Worm (Caenorhabditis elegans) whole organism, early embryonic: ENCODE results near the gene C34D4.4.
A peak's percentile ranks its signal among the peaks of the same experiment; 100 is the strongest.

Source experiments
- B0310.2 ChIP-seq: sonication (generic microtip); optimal IDR thresholded peaks from 2 replicates; lab custom pipeline; 2016; ENCODE audit warnings: mild to moderate bottlenecking, missing genetic modification characterization, missing compliant biosample characterization
- F13C5.2 ChIP-seq: sonication (generic microtip); optimal IDR thresholded peaks from 2 replicates; lab custom pipeline; 2017; ENCODE audit warnings: mild to moderate bottlenecking, missing genetic modification characterization, inconsistent platforms, missing compliant biosample characterization
- aly-1 ChIP-seq: sonication (generic microtip); optimal IDR thresholded peaks from 2 replicates; lab custom pipeline; 2016; ENCODE audit warnings: missing genetic modification characterization, missing compliant biosample characterization
- ama-1 ChIP-seq: fragments of 150-350 bp; optimal IDR thresholded peaks from 2 replicates; lab custom pipeline; 2014
- ceh-13 ChIP-seq: fragments of 200-800 bp; sonication (Bioruptor generic); optimal IDR thresholded peaks from 2 replicates; lab custom pipeline; 2018; ENCODE audit warnings: mild to moderate bottlenecking, missing genetic modification characterization, missing compliant biosample characterization
- ceh-36 ChIP-seq: sonication (generic microtip); optimal IDR thresholded peaks from 2 replicates; lab custom pipeline; 2016; ENCODE audit warnings: missing genetic modification characterization, inconsistent platforms, missing compliant biosample characterization
- ets-7 ChIP-seq: sonication (generic microtip); optimal IDR thresholded peaks from 2 replicates; lab custom pipeline; 2016; ENCODE audit warnings: missing genotype, missing genetic modification characterization, missing compliant biosample characterization
- flt-1 ChIP-seq: fragments of 200-800 bp; sonication (Bioruptor generic); IDR thresholded peaks from 2 replicates; pipeline ENCODE4 v1.3.6; 2022; ENCODE audit warnings: missing genetic modification characterization, missing compliant biosample characterization
- hmbx-1 ChIP-seq: sonication (generic microtip); optimal IDR thresholded peaks from 2 replicates; lab custom pipeline; 2016; ENCODE audit warnings: mild to moderate bottlenecking, missing genetic modification characterization, missing compliant biosample characterization
- hmg-4 ChIP-seq: fragments of 200-800 bp; sonication (Bioruptor generic); optimal IDR thresholded peaks from 2 replicates; lab custom pipeline; 2018; ENCODE audit warnings: mild to moderate bottlenecking, missing genetic modification characterization, missing compliant biosample characterization
- hnd-1 ChIP-seq: sonication (generic microtip); optimal IDR thresholded peaks from 2 replicates; lab custom pipeline; 2016; ENCODE audit warnings: missing genetic modification characterization, missing compliant biosample characterization
- pes-1 ChIP-seq: fragments of 200-800 bp; sonication (Bioruptor generic); IDR thresholded peaks from 2 replicates; pipeline ENCODE4 v1.3.6; 2022; ENCODE audit warnings: missing genetic modification reagents, missing genetic modification characterization, missing compliant biosample characterization
- scrt-1 ChIP-seq: fragments of 200-800 bp; sonication (Bioruptor generic); IDR thresholded peaks from 2 replicates; pipeline ENCODE4 v1.3.6; 2022; ENCODE audit warnings: missing genetic modification characterization, missing compliant biosample characterization
- sea-1 ChIP-seq: fragments of 200-800 bp; sonication (Bioruptor generic); conservative IDR thresholded peaks from 2 replicates; pipeline ENCODE4 v1.3.6; 2022; ENCODE audit warnings: missing genetic modification characterization, missing compliant biosample characterization
- tbx-11 ChIP-seq: fragments of 200-800 bp; sonication (Bioruptor generic); IDR thresholded peaks from 2 replicates; pipeline ENCODE4 v1.3.6; 2022; ENCODE audit warnings: missing genetic modification characterization, missing compliant biosample characterization
- tbx-37 ChIP-seq: fragments of 200-800 bp; sonication (Bioruptor generic); conservative IDR thresholded peaks from 2 replicates; pipeline ENCODE4 v1.3.6; 2022; ENCODE audit warnings: missing genetic modification reagents, missing genetic modification characterization, missing compliant biosample characterization
- tra-4 ChIP-seq: sonication (generic microtip); optimal IDR thresholded peaks from 2 replicates; lab custom pipeline; 2017; ENCODE audit warnings: missing genetic modification characterization, missing compliant biosample characterization

The C34D4.4 gene

DNA sequence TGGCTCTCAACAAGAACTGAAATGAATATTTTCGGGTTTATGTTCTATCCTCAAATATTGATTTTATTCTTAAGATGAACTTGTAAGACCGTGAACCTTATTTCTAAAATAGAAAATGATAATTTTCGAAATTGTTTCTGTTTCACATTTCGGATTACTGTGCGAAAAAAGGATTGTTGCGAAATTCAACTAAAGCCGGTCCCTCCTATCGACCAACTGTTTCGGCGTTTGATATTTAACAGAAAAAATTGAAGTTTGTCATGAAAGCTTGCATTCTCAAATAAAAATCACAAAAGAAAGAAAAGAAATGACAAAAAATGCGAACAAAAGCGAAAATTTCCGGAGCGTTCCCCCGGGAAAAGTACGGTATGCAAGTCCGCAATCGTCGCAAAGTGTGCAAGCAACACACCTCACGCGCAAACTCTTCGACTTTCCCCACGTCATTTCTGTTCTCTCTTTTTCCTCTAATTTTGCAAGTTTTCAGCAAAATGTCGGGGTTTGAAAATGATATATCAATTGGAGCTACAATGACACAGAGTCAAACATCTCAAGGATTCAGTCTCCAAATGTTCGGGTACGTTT, at the start of gene C34D4.4:
Gene C34D4.4 (plus strand): TSS at position 342 of the 582 bp plus-strand sequence.
- no peak for TF ChIP-seq flt-1
- peak; percentile 14 for TF ChIP-seq hmg-4 (GFP tag; lab: Kevin White, UChicago)

DNA sequence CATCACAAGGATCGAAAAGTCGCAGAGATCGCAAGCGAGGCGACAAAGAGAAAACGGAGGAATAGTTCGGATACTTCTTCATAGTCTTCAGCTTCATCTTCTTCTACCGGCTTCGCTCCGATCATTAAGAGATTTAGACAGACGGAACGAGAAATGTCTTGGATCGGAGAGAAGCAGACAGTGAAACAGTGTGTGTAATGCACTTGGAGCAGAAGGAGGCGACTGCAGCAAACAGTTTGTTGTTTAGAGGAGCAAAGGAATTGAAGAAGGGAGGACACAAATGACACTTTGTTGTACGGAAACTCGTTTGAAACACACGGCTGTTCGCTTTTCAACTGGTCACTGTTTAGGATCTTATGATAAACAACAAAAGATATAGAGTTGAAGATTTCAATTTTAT, 49.8 kb upstream of the C34D4.4 start:
- TF ChIP-seq ceh-36 (no peak), ets-7 (tag; lab: Kevin White, UChicago) (no peak), B0310.2 (no peak), hmg-4 (GFP tag; lab: Kevin White, UChicago) (no peak), tra-4 (no peak), F13C5.2 (no peak), hmbx-1 (tag; lab: Kevin White, UChicago) (no peak), sea-1 (GFP tag; lab: Robert Waterston, UW) (no peak), tbx-11 (GFP tag; lab: Robert Waterston, UW) (no peak), tbx-37 (GFP tag; lab: Robert Waterston, UW) (no peak), ama-1 (lab: Kevin White, UChicago) (no peak), aly-1 (tag; lab: Kevin White, UChicago) (no peak), scrt-1 (GFP tag; lab: Robert Waterston, UW) (no peak), ceh-13 (GFP tag; lab: Kevin White, UChicago) (no peak)

- TF ChIP-seq hmbx-1 (tag; lab: Kevin White, UChicago) (no peak), B0310.2 (no peak), tbx-37 (GFP tag; lab: Robert Waterston, UW) (no peak), ets-7 (tag; lab: Kevin White, UChicago) (no peak), aly-1 (tag; lab: Kevin White, UChicago) (no peak), F13C5.2 (no peak), ceh-13 (GFP tag; lab: Kevin White, UChicago) (no peak), ceh-36 (no peak), hnd-1 (no peak), pes-1 (GFP tag; lab: Robert Waterston, UW) (no peak), scrt-1 (GFP tag; lab: Robert Waterston, UW) (no peak), ama-1 (lab: Kevin White, UChicago) (no peak), tra-4 (no peak), flt-1 (no peak), hmg-4 (GFP tag; lab: Kevin White, UChicago) (no peak), tbx-11 (GFP tag; lab: Robert Waterston, UW) (no peak)
These were observed 45.9 kb upstream of the C34D4.4 start, which contains the start of the genes rde-8 and ZC477.3 for ce11 chrIV:7103211-7103679. TSS of gene rde-8 (minus strand) at chrIV:7103261. TSS of gene ZC477.3 (plus strand) at chrIV:7103492.

DNA sequence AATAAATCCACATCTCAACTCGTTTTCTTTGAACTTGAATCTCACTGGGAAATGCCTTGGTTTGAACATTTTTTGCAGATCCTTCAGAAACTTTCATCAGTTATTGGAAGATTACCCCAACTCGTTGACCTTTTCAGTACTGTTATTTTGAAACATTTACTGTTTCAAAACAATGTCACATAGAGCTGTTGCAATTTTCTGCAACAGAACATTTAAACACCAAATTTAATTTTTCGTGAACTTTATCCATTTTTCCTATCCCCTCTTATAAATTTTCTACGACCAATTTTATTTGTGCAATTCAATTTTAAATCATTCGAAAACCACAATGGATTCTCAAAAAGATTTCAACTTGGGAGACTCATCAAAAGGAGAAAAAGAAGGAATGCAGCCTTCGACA, 41.3 kb upstream of the C34D4.4 start, which contains the start of gene ZC477.2:
Gene ZC477.2 (plus strand): TSS at position 301 of the 400 bp plus-strand sequence.
- TF ChIP-seq hmg-4 (GFP tag; lab: Kevin White, UChicago) (no peak), ceh-36 (no peak), sea-1 (GFP tag; lab: Robert Waterston, UW) (no peak), ceh-13 (GFP tag; lab: Kevin White, UChicago) (no peak), ama-1 (lab: Kevin White, UChicago) (no peak), tbx-37 (GFP tag; lab: Robert Waterston, UW) (no peak), pes-1 (GFP tag; lab: Robert Waterston, UW) (no peak), B0310.2 (no peak), scrt-1 (GFP tag; lab: Robert Waterston, UW) (no peak), F13C5.2 (no peak), aly-1 (tag; lab: Kevin White, UChicago) (no peak), ets-7 (tag; lab: Kevin White, UChicago) (no peak), hnd-1 (no peak), tra-4 (no peak), tbx-11 (GFP tag; lab: Robert Waterston, UW) (no peak), hmbx-1 (tag; lab: Kevin White, UChicago) (no peak), flt-1 (no peak)

ce11 chrIV:7111354-7111753, 37.8 kb upstream of the C34D4.4 start, which contains the start of the genes ZC477.7 and ssq-3:
TSS of gene ZC477.7 (minus strand) at chrIV:7111454.
TSS of gene ssq-3 (plus strand) at chrIV:7111604.
- no peak for TF ChIP-seq ama-1 (lab: Kevin White, UChicago)
- no peak for TF ChIP-seq hnd-1

- TF ChIP-seq ama-1 (lab: Kevin White, UChicago) (no peak), pes-1 (GFP tag; lab: Robert Waterston, UW) (no peak), hmg-4 (GFP tag; lab: Kevin White, UChicago) (no peak)
These were observed 34.6 kb upstream of the C34D4.4 start, which contains the start of gene nas-8 for ce11 chrIV:7114599-7114998. TSS of gene nas-8 (plus strand) at chrIV:7114899.

- TF ChIP-seq tbx-11 (GFP tag; lab: Robert Waterston, UW) (no peak), ets-7 (tag; lab: Kevin White, UChicago) (no peak), flt-1 (no peak), hmg-4 (GFP tag; lab: Kevin White, UChicago) (no peak)
These were observed 27.7 kb upstream of the C34D4.4 start, which contains the start of the genes C34D4.10 and str-48 for ce11 chrIV:7121313-7122055. TSS of gene C34D4.10 (minus strand) at chrIV:7121413. TSS of gene str-48 (plus strand) at chrIV:7122005.

ce11 chrIV:7131780-7132179, 17.4 kb upstream of the C34D4.4 start, which contains the start of gene grsp-3:
TSS of gene grsp-3 (minus strand) at chrIV:7131928.
- TF ChIP-seq aly-1 (tag; lab: Kevin White, UChicago) (no peak), ets-7 (tag; lab: Kevin White, UChicago) (no peak), hmg-4 (GFP tag; lab: Kevin White, UChicago) (no peak), ceh-36 (no peak), sea-1 (GFP tag; lab: Robert Waterston, UW) (no peak), tbx-37 (GFP tag; lab: Robert Waterston, UW) (no peak)
